Comparison of ENCODE assay signal across 3 fruit fly cellular contexts in genomic region chr3L:4395501-4396073, dm6.
TF ChIP-seq lines count a peak whose summit lies in the region.

No protein-coding gene starts in this region.

TF ChIP-seq in whole organism, embryonic, 481 proteins besides CTCF, POLR2A, EP300 and RAD21 (continued from another document):
- TF ChIP-seq CG11456 (GFP tag; IDR thresholded peaks at IDR 0.05; lab: Robert Waterston, UW) (no peak), Xrp1 (GFP tag; IDR thresholded peaks at IDR 0.05; lab: Robert Waterston, UW) (no peak), CG3847 (GFP tag; IDR thresholded peaks at IDR 0.05; lab: Robert Waterston, UW) (no peak), Dad (GFP tag; optimal IDR thresholded peaks at IDR 0.05; lab: Kevin White, UChicago) (no peak), CG11504 (tag; optimal IDR thresholded peaks at IDR 0.05; lab: Kevin White, UChicago) (peak; percentile 27), lov (optimal IDR thresholded peaks at IDR 0.05; lab: Kevin White, UChicago) (no peak), lov (GFP tag; IDR thresholded peaks at IDR 0.05; lab: Robert Waterston, UW) (no peak), Oli (tag; optimal IDR thresholded peaks at IDR 0.05; lab: Kevin White, UChicago) (peak; percentile 11), CG18262 (tag; optimal IDR thresholded peaks at IDR 0.05; lab: Kevin White, UChicago) (peak; percentile 30), lola (GFP tag; optimal IDR thresholded peaks at IDR 0.05; lab: Kevin White, UChicago) (no peak), Sox102F (GFP tag; optimal IDR thresholded peaks at IDR 0.05; lab: Kevin White, UChicago) (peak; percentile 9), CG14860 (GFP tag; IDR thresholded peaks at IDR 0.05; lab: Robert Waterston, UW; ENCODE audit: partially characterized antibody) (no peak), cato (GFP tag; optimal IDR thresholded peaks at IDR 0.05; lab: Kevin White, UChicago; ENCODE audit: borderline replicate concordance) (no peak), insv (GFP tag; optimal IDR thresholded peaks at IDR 0.05; lab: Kevin White, UChicago) (no peak), phol (tag; optimal IDR thresholded peaks at IDR 0.05; lab: Kevin White, UChicago) (peak; percentile 3), tio (GFP tag; optimal IDR thresholded peaks at IDR 0.05; lab: Kevin White, UChicago) (peak; percentile 6), gem (tag; optimal IDR thresholded peaks at IDR 0.05; lab: Kevin White, UChicago) (peak; percentile 5), zen (tag; optimal IDR thresholded peaks at IDR 0.05; lab: Kevin White, UChicago) (no peak), sima (GFP tag; optimal IDR thresholded peaks at IDR 0.05; lab: Kevin White, UChicago) (no peak), Ssrp (tag; optimal IDR thresholded peaks at IDR 0.05; lab: Kevin White, UChicago) (peak; percentile 7)

TF ChIP-seq in whole organism, prepupa, 60 proteins besides CTCF, POLR2A, EP300 and RAD21 (continued from another document):
- TF ChIP-seq Hr39 (GFP tag; optimal IDR thresholded peaks at IDR 0.05; lab: Kevin White, UChicago) = peak; percentile 45
- peak; percentile 39 for TF ChIP-seq CG6808 (GFP tag; optimal IDR thresholded peaks at IDR 0.05; lab: Kevin White, UChicago)
- TF ChIP-seq CG6792 (GFP tag; optimal IDR thresholded peaks at IDR 0.05; lab: Kevin White, UChicago) = peak; percentile 19
- peak; percentile 8 for TF ChIP-seq CG10669 (GFP tag; optimal IDR thresholded peaks at IDR 0.05; lab: Kevin White, UChicago)
- no peak for TF ChIP-seq Eip93F (GFP tag; optimal IDR thresholded peaks at IDR 0.05; lab: Kevin White, UChicago)
- TF ChIP-seq CG6276 (GFP tag; optimal IDR thresholded peaks at IDR 0.05; lab: Kevin White, UChicago) = peak; percentile 57
- TF ChIP-seq dac (GFP tag; optimal IDR thresholded peaks at IDR 0.05; lab: Kevin White, UChicago) = no peak
- peak; percentile 56 for TF ChIP-seq Met (GFP tag; optimal IDR thresholded peaks at IDR 0.05; lab: Kevin White, UChicago)
- TF ChIP-seq net (GFP tag; optimal IDR thresholded peaks at IDR 0.05; lab: Kevin White, UChicago) = peak; percentile 59
- no peak for TF ChIP-seq CG1621 (tag; optimal IDR thresholded peaks at IDR 0.05; lab: Kevin White, UChicago)
- TF ChIP-seq eg (GFP tag; IDR thresholded peaks at IDR 0.05; lab: Robert Waterston, UW) = peak; percentile 31; the same call in 1 of the 3 replicates
- peak; percentile 15 for TF ChIP-seq Eip75B (GFP tag; optimal IDR thresholded peaks at IDR 0.05; lab: Kevin White, UChicago)
- peak; percentile 43 for TF ChIP-seq Sox14 (GFP tag; optimal IDR thresholded peaks at IDR 0.05; lab: Kevin White, UChicago)
- TF ChIP-seq CG16779 (tag; optimal IDR thresholded peaks at IDR 0.05; lab: Kevin White, UChicago) = no peak
- TF ChIP-seq ss (GFP tag; optimal IDR thresholded peaks at IDR 0.05; lab: Kevin White, UChicago) = peak in 1 of 2 experiments; percentile 35
- TF ChIP-seq CG4318 (GFP tag; optimal IDR thresholded peaks at IDR 0.05; lab: Kevin White, UChicago) = peak; percentile 66
- TF ChIP-seq CG31627 (GFP tag; optimal IDR thresholded peaks at IDR 0.05; lab: Kevin White, UChicago) = peak; percentile 44
- peak; percentile 47 for TF ChIP-seq lz (GFP tag; optimal IDR thresholded peaks at IDR 0.05; lab: Kevin White, UChicago)
- peak; percentile 37 for TF ChIP-seq acj6 (GFP tag; optimal IDR thresholded peaks at IDR 0.05; lab: Kevin White, UChicago)
- TF ChIP-seq CG11294 (GFP tag; IDR thresholded peaks at IDR 0.05; lab: Robert Waterston, UW) = no peak
- TF ChIP-seq CG11762 (GFP tag; optimal IDR thresholded peaks at IDR 0.05; lab: Kevin White, UChicago; ENCODE audit: insufficient read depth) = peak; percentile 10
- peak; percentile 11 for TF ChIP-seq fd59A (GFP tag; optimal IDR thresholded peaks at IDR 0.05; lab: Kevin White, UChicago)
- TF ChIP-seq Blimp-1 (GFP tag; optimal IDR thresholded peaks at IDR 0.05; lab: Kevin White, UChicago) = peak; percentile 40
- peak; percentile 47 for TF ChIP-seq cyc (GFP tag; optimal IDR thresholded peaks at IDR 0.05; lab: Kevin White, UChicago)
- TF ChIP-seq CG6854 (GFP tag; optimal IDR thresholded peaks at IDR 0.05; lab: Kevin White, UChicago) = no peak
- TF ChIP-seq spab (GFP tag; optimal IDR thresholded peaks at IDR 0.05; lab: Kevin White, UChicago) = peak; percentile 8
- TF ChIP-seq OdsH (GFP tag; optimal IDR thresholded peaks at IDR 0.05; lab: Kevin White, UChicago) = peak; percentile 56
- TF ChIP-seq achi (GFP tag; optimal IDR thresholded peaks at IDR 0.05; lab: Kevin White, UChicago) = peak; percentile 52
- TF ChIP-seq Smox (GFP tag; optimal IDR thresholded peaks at IDR 0.05; lab: Kevin White, UChicago) = peak; percentile 65
- peak; percentile 56 for TF ChIP-seq topi (GFP tag; optimal IDR thresholded peaks at IDR 0.05; lab: Kevin White, UChicago)
- peak; percentile 39; the same call in 1 of the 3 replicates for TF ChIP-seq CG8119 (GFP tag; IDR thresholded peaks at IDR 0.05; lab: Robert Waterston, UW)
- TF ChIP-seq Hr4 (GFP tag; optimal IDR thresholded peaks at IDR 0.05; lab: Kevin White, UChicago) = peak; percentile 59
- peak; percentile 24 for TF ChIP-seq CG3032 (tag; optimal IDR thresholded peaks at IDR 0.05; lab: Kevin White, UChicago)
- no peak for TF ChIP-seq fd85E (GFP tag; optimal IDR thresholded peaks at IDR 0.05; lab: Kevin White, UChicago)
- peak; percentile 29 for TF ChIP-seq Ets96B (tag; optimal IDR thresholded peaks at IDR 0.05; lab: Kevin White, UChicago)
- peak; percentile 73 for TF ChIP-seq esn (GFP tag; optimal IDR thresholded peaks at IDR 0.05; lab: Kevin White, UChicago)

TF ChIP-seq in whole organism, wandering third instar larva, 38 proteins besides CTCF, POLR2A, EP300 and RAD21 (continued from another document):
- TF ChIP-seq dsf (GFP tag; optimal IDR thresholded peaks at IDR 0.05; lab: Kevin White, UChicago; ENCODE audit: borderline replicate concordance) (no peak), OdsH (GFP tag; optimal IDR thresholded peaks at IDR 0.05; lab: Kevin White, UChicago) (no peak), CG32264 (GFP tag; optimal IDR thresholded peaks at IDR 0.05; lab: Kevin White, UChicago) (no peak)
TF ChIP-seq in whole organism, wandering third instar larva: peak in this region for 9.
